Worm (Caenorhabditis elegans) whole organism, L3 larva: ENCODE data around the gene ZK945.8.

Experiments used
- nhr-25 ChIP-seq: sonication (generic microtip); optimal IDR thresholded peaks from 2 replicates; lab custom pipeline; 2017; ENCODE audit warnings: missing biosample characterization, missing genetic modification characterization
- pha-4 ChIP-seq: fragments of 150-350 bp; optimal IDR thresholded peaks from 2 replicates; lab custom pipeline; 2014; ENCODE audit warnings: missing biosample characterization, missing genetic modification reagents, missing genetic modification characterization
- unc-62 ChIP-seq: fragments of 150-350 bp; sonication (generic microtip); optimal IDR thresholded peaks from 4 replicates; lab custom pipeline; 2014; ENCODE audit warnings: missing biosample characterization, missing genetic modification reagents, missing genetic modification characterization
- ztf-4 ChIP-seq: fragments of 150-350 bp; optimal IDR thresholded peaks from 2 replicates; lab custom pipeline; 2014; ENCODE audit warnings: missing biosample characterization, missing genetic modification characterization

DNA sequence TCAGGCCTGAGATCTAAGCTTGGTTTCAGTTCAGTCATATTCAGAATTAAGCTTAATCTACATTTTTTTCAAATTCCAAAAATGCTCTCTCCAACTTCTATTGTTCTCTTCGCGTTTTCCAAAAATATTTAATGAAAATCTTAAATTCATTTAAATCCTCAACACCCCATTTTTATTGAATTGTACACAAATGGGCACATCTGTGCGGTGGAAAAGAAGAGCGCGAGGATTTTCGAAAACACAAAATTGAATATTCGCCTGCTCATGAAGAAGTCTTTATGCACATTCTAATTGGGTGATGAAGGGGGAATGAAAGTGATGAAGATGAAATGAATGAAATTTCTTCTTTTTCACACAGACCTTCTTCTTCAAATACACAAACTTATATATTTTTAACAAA is 24.0 kb upstream of the ZK945.8 start:
- TF ChIP-seq nhr-25 (tag; lab: Kevin White, UChicago), result no peak
- no peak for TF ChIP-seq pha-4 (tag; lab: Kevin White, UChicago)
- no peak for TF ChIP-seq unc-62
- no peak for TF ChIP-seq ztf-4
